Fruit fly (Drosophila melanogaster): ENCODE results near the gene Msr-110.

Gene Msr-110

DNA sequence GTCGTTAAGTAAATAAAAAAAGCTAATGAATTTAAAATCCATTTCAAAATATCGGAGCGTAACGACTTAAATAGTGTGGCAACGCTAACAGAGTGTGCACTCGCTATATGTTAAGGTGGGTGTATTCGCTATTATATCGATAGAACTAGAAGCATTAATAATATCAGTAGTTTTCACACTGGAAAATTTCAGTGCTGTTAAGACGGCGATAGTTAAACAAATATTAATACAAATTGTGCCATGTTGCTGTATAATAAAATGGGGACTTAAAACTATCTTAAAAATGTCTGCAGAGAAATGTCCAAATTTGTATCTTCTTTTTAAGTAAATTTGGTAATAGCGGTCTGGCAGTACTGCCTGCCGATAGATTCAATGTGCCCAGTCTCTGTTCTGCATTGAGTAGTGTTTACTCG is 6.2 kb upstream of the Msr-110 start (continued):
- TF ChIP-seq CHES-1-like (GFP tag; optimal IDR thresholded peaks at IDR 0.05) (peak; percentile 91), CG10462 (GFP tag; optimal IDR thresholded peaks at IDR 0.05) (peak; percentile 62), CG13123 (GFP tag; optimal IDR thresholded peaks at IDR 0.05) (peak; percentile 86), bcd (GFP tag; optimal IDR thresholded peaks at IDR 0.05) (peak; percentile 82), Oli (tag; optimal IDR thresholded peaks at IDR 0.05) (peak; percentile 67), gcm (GFP tag; optimal IDR thresholded peaks at IDR 0.05) (no peak), h (optimal IDR thresholded peaks at IDR 0.05) (no peak), CG32772 (GFP tag; IDR thresholded peaks at IDR 0.05) (peak; percentile 93), psq (GFP tag; optimal IDR thresholded peaks at IDR 0.05) (peak; percentile 52), Hr78 (GFP tag; optimal IDR thresholded peaks at IDR 0.05) (no peak), TFAM (GFP tag; optimal IDR thresholded peaks at IDR 0.05) (no peak), Trl (optimal IDR thresholded peaks at IDR 0.05) (peak in 1 of 2 experiments; percentile 12), Trl (GFP tag; optimal IDR thresholded peaks at IDR 0.05) (peak; percentile 82), CG13775 (GFP tag; optimal IDR thresholded peaks at IDR 0.05) (peak; percentile 91), corto (GFP tag; optimal IDR thresholded peaks at IDR 0.05) (no peak), run (tag; optimal IDR thresholded peaks at IDR 0.05) (no peak), CG7963 (GFP tag; IDR thresholded peaks at IDR 0.05; ENCODE audit: partially characterized antibody) (peak; percentile 24; the same call in 1 of the 3 replicates), CG1603 (tag; optimal IDR thresholded peaks at IDR 0.05) (peak; percentile 92), Ravus (GFP tag; IDR thresholded peaks at IDR 0.05) (peak; percentile 67), jigr1 (GFP tag; IDR thresholded peaks at IDR 0.05) (peak; percentile 86; the same call in 2 of the 3 replicates), Abd-B (GFP tag; optimal IDR thresholded peaks at IDR 0.05) (peak; percentile 98), CG12391 (tag; optimal IDR thresholded peaks at IDR 0.05) (peak; percentile 90), slbo (GFP tag; IDR thresholded peaks at IDR 0.05) (peak; percentile 96), CG13424 (tag; optimal IDR thresholded peaks at IDR 0.05) (peak; percentile 88), Deaf1 (tag; optimal IDR thresholded peaks at IDR 0.05) (no peak), nom (GFP tag; optimal IDR thresholded peaks at IDR 0.05) (no peak), pros (GFP tag; optimal IDR thresholded peaks at IDR 0.05) (no peak), Ets65A (GFP tag) (peak; percentile 100), CG6175 (GFP tag; IDR thresholded peaks at IDR 0.05) (peak; percentile 82), NC2α (GFP tag; optimal IDR thresholded peaks at IDR 0.05) (peak; percentile 53), lmd (GFP tag; IDR thresholded peaks at IDR 0.05) (peak; percentile 94), maf-S (GFP tag; optimal IDR thresholded peaks at IDR 0.05) (peak; percentile 79), so (GFP tag; IDR thresholded peaks at IDR 0.05) (peak; percentile 63; the same call in 1 of the 3 replicates), bsh (GFP tag; optimal IDR thresholded peaks at IDR 0.05) (peak in 1 of 2 experiments; percentile 80), Rfx (GFP tag; IDR thresholded peaks at IDR 0.05) (peak; percentile 96), dimm (GFP tag; IDR thresholded peaks at IDR 0.05) (peak; percentile 81), CG10543 (GFP tag; optimal IDR thresholded peaks at IDR 0.05) (no peak), cad (GFP tag; optimal IDR thresholded peaks at IDR 0.05) (no peak), CG6854 (GFP tag; optimal IDR thresholded peaks at IDR 0.05) (no peak), Xrp1 (GFP tag; IDR thresholded peaks at IDR 0.05) (peak; percentile 89), CG5953 (GFP tag; IDR thresholded peaks at IDR 0.05) (peak; percentile 85), yki (optimal IDR thresholded peaks at IDR 0.05) (no peak), Eip74EF (GFP tag; optimal IDR thresholded peaks at IDR 0.05) (no peak), Rx (GFP tag; IDR thresholded peaks at IDR 0.05) (peak; percentile 92), hkb (optimal IDR thresholded peaks at IDR 0.05) (no peak), hkb (GFP tag; IDR thresholded peaks at IDR 0.05) (peak; percentile 76), CG10431 (GFP tag; optimal IDR thresholded peaks at IDR 0.05) (no peak), CG4730 (GFP tag; IDR thresholded peaks at IDR 0.05) (peak; percentile 85), CG2199 (GFP tag; IDR thresholded peaks at IDR 0.05) (peak; percentile 66; the same call in 1 of the 3 replicates), CG17186 (GFP tag; optimal IDR thresholded peaks at IDR 0.05) (peak; percentile 60), jumu (GFP tag; optimal IDR thresholded peaks at IDR 0.05) (peak; percentile 88), az2 (GFP tag; optimal IDR thresholded peaks at IDR 0.05) (peak; percentile 77)
